Worm (Caenorhabditis elegans) whole organism, L1 larva: Measurements from ENCODE around the gene str-64.

Experiments used
- C04F5.9 ChIP-seq: sonication (generic microtip); optimal IDR thresholded peaks from 2 replicates; lab custom pipeline; 2016; ENCODE audit warnings: missing genetic modification characterization, missing compliant biosample characterization
- aly-2 ChIP-seq: fragments of 150-350 bp; optimal IDR thresholded peaks from 2 replicates; lab custom pipeline; 2014; ENCODE audit warnings: missing biosample characterization, missing genetic modification characterization
- blmp-1 ChIP-seq: fragments of 150-350 bp; optimal IDR thresholded peaks from 2 replicates; lab custom pipeline; 2014; ENCODE audit warnings: missing biosample characterization, missing genetic modification characterization
- ceh-63 ChIP-seq: fragments of 200-800 bp; sonication (Bioruptor generic); optimal IDR thresholded peaks from 2 replicates; lab custom pipeline; 2018; ENCODE audit warnings: mild to moderate bottlenecking, missing genetic modification characterization, missing compliant biosample characterization
- efl-1 ChIP-seq, 4 experiments: fragments of 150-350 bp; optimal IDR thresholded peaks in 3 of 4; peaks in 1 of 4; 1 replicate in 1 of 4; 2 replicates in 3 of 4; lab custom pipeline; 2014; ENCODE audit warnings: missing biosample characterization in 2 of 4, missing genetic modification characterization in 2 of 4, missing genetic modification reagents in 2 of 4
- egl-27 ChIP-seq, 2 experiments: fragments of 150-350 bp in 1 of 2; sonication (generic microtip); optimal IDR thresholded peaks; 3 replicates each; lab custom pipeline; 2017 to 2018; ENCODE audit warnings: missing biosample characterization in 2 of 2, missing genetic modification characterization in 2 of 2, missing genetic modification reagents in 2 of 2
- fkh-4 ChIP-seq: sonication (generic microtip); optimal IDR thresholded peaks from 2 replicates; lab custom pipeline; 2016; ENCODE audit warnings: missing compliant biosample characterization, missing genetic modification characterization, borderline replicate concordance
- fkh-8 ChIP-seq: sonication (generic microtip); optimal IDR thresholded peaks from 2 replicates; lab custom pipeline; 2016; ENCODE audit warnings: mild to moderate bottlenecking, missing genetic modification characterization, missing compliant biosample characterization
- hpl-2 ChIP-seq: fragments of 150-350 bp; optimal IDR thresholded peaks from 2 replicates; lab custom pipeline; 2014; ENCODE audit warnings: missing biosample characterization, missing genetic modification reagents, missing genetic modification characterization
- irx-1 ChIP-seq: sonication (generic microtip); optimal IDR thresholded peaks from 2 replicates; lab custom pipeline; 2016; ENCODE audit warnings: missing genetic modification characterization, missing compliant biosample characterization
- isw-1 ChIP-seq: fragments of 200-800 bp; sonication (Bioruptor generic); IDR thresholded peaks from 2 replicates; pipeline ENCODE4 v1.3.6; 2022; ENCODE audit warnings: missing genetic modification characterization, missing compliant biosample characterization
- lin-13 ChIP-seq: fragments of 150-350 bp; optimal IDR thresholded peaks from 2 replicates; lab custom pipeline; 2014; ENCODE audit warnings: missing biosample characterization, missing genetic modification reagents, missing genetic modification characterization
- lin-39 ChIP-seq: fragments of 150-350 bp; optimal IDR thresholded peaks from 2 replicates; lab custom pipeline; 2014; ENCODE audit warnings: missing biosample characterization, missing genetic modification reagents, missing genetic modification characterization
- lsy-2 ChIP-seq, 2 experiments: fragments of 150-350 bp; optimal IDR thresholded peaks; 2 replicates each; lab custom pipeline; 2014; ENCODE audit warnings: missing biosample characterization in 2 of 2, missing genetic modification characterization in 2 of 2
- nhr-11 ChIP-seq: fragments of 150-350 bp; optimal IDR thresholded peaks from 2 replicates; lab custom pipeline; 2014; ENCODE audit warnings: missing biosample characterization, missing genetic modification characterization
- nhr-12 ChIP-seq: sonication (generic microtip); optimal IDR thresholded peaks from 2 replicates; lab custom pipeline; 2017; ENCODE audit warnings: missing biosample characterization, missing genetic modification characterization
- nhr-237 ChIP-seq: fragments of 150-350 bp; optimal IDR thresholded peaks from 2 replicates; lab custom pipeline; 2014; ENCODE audit warnings: missing biosample characterization, missing genetic modification characterization
- nhr-28 ChIP-seq: fragments of 150-350 bp; optimal IDR thresholded peaks from 2 replicates; lab custom pipeline; 2014; ENCODE audit warnings: missing biosample characterization, missing genetic modification characterization
- nhr-90 ChIP-seq: sonication (generic microtip); optimal IDR thresholded peaks from 2 replicates; lab custom pipeline; 2016; ENCODE audit warnings: mild to moderate bottlenecking, missing genetic modification characterization, missing compliant biosample characterization; ENCODE audit not compliant: poor library complexity
- pag-3 ChIP-seq: sonication (generic microtip); optimal IDR thresholded peaks from 2 replicates; lab custom pipeline; 2017; ENCODE audit warnings: missing genetic modification characterization, mild to moderate bottlenecking, missing compliant biosample characterization, antibody characterized with exemption, borderline replicate concordance; ENCODE audit not compliant: insufficient read depth
- pax-3 ChIP-seq: fragments of 200-800 bp; sonication (Bioruptor generic); optimal IDR thresholded peaks from 2 replicates; lab custom pipeline; 2018; ENCODE audit warnings: mild to moderate bottlenecking, missing genetic modification characterization, moderate library complexity, missing compliant biosample characterization
- skn-1 ChIP-seq: fragments of 150-350 bp; optimal IDR thresholded peaks from 2 replicates; lab custom pipeline; 2014; ENCODE audit warnings: missing biosample characterization, missing genetic modification characterization
- snpc-4 ChIP-seq: fragments of 150-350 bp; optimal IDR thresholded peaks from 2 replicates; lab custom pipeline; 2014; ENCODE audit warnings: missing biosample characterization, missing genetic modification characterization
- tlp-1 ChIP-seq: fragments of 150-350 bp; optimal IDR thresholded peaks from 2 replicates; lab custom pipeline; 2014; ENCODE audit warnings: missing biosample characterization, missing genetic modification characterization
- unc-130 ChIP-seq: fragments of 150-350 bp; optimal IDR thresholded peaks from 2 replicates; lab custom pipeline; 2017; ENCODE audit warnings: missing biosample characterization, missing genetic modification characterization, inconsistent platforms
- unc-62 ChIP-seq: fragments of 150-350 bp; optimal IDR thresholded peaks from 2 replicates; lab custom pipeline; 2014; ENCODE audit warnings: missing biosample characterization, missing genetic modification reagents, missing genetic modification characterization
- unc-98 ChIP-seq: fragments of 200-800 bp; sonication (Bioruptor generic); IDR thresholded peaks from 2 replicates; pipeline ENCODE4 v1.3.6; 2022; ENCODE audit warnings: missing genetic modification characterization, missing compliant biosample characterization
- vab-15 ChIP-seq: sonication (generic microtip); optimal IDR thresholded peaks from 2 replicates; lab custom pipeline; 2017; ENCODE audit warnings: missing genotype, mild to moderate bottlenecking, missing genetic modification characterization, missing compliant biosample characterization
- zip-4 ChIP-seq: fragments of 200-800 bp; sonication (Bioruptor generic); optimal IDR thresholded peaks from 2 replicates; lab custom pipeline; 2018; ENCODE audit warnings: mild to moderate bottlenecking, missing genetic modification characterization, moderate library complexity, missing compliant biosample characterization
- ztf-11 ChIP-seq, 2 experiments: sonication (generic microtip); optimal IDR thresholded peaks; 2 replicates each; lab custom pipeline; 2016 to 2017; ENCODE audit warnings: missing genetic modification characterization in 2 of 2, missing biosample characterization in 1 of 2, missing compliant biosample characterization in 1 of 2

Gene str-64

DNA sequence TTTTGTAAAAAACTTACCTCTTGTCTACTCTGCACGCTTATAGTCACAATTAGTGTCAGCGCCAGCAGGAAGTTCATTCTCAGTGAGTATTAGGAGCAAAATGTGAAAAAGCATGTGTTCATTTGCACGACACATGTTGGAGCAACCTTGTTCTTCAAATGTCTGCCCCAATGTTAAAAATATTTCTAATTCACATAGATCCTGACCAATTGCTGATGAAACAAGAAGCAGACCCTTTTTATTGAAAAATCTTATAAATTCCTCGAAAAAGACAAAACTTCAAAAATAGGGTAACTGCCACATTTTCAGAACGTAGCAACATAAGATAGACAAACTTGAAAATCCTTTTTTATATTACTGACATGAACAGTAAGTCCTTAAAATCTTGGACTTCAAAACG, 41.1 kb downstream of the str-64 start, which contains the start of gene C17B7.8 (continued):
- TF ChIP-seq hpl-2 (GFP tag; lab: Kevin White, UChicago), result no peak

ce11 chrV:3332023-3332422, 49.0 kb downstream of the str-64 start, which contains the start of gene C17B7.9:
Gene C17B7.9 (minus strand): TSS chrV:3332123.
- no peak for TF ChIP-seq ceh-63 (GFP tag; lab: Kevin White, UChicago)
- TF ChIP-seq C04F5.9 (tag; lab: Kevin White, UChicago), result no peak
- TF ChIP-seq nhr-12 (tag; lab: Kevin White, UChicago), result no peak
- no peak for TF ChIP-seq pax-3
- no peak for TF ChIP-seq blmp-1 (tag; lab: Kevin White, UChicago)
- TF ChIP-seq aly-2 (tag; lab: Kevin White, UChicago), result no peak
- no peak for TF ChIP-seq nhr-237 (tag; lab: Kevin White, UChicago)
- TF ChIP-seq isw-1 (GFP tag; lab: Robert Waterston, UW), result no peak
- no peak for TF ChIP-seq ztf-11 (tag; optimal IDR thresholded peaks at IDR 0.05; lab: Kevin White, UChicago)
- no peak for TF ChIP-seq zip-4 (GFP tag; lab: Kevin White, UChicago)
- TF ChIP-seq pag-3 (tag; lab: Kevin White, UChicago), result no peak
- no peak for TF ChIP-seq lsy-2 (tag; optimal IDR thresholded peaks at IDR 0.05; lab: Kevin White, UChicago)
- TF ChIP-seq lin-13 (GFP tag; lab: Kevin White, UChicago), result no peak
- TF ChIP-seq unc-130 (tag; lab: Kevin White, UChicago), result no peak
- no peak for TF ChIP-seq lin-39 (tag; lab: Kevin White, UChicago)
- no peak for TF ChIP-seq irx-1 (tag; lab: Kevin White, UChicago)
- no peak for TF ChIP-seq egl-27 (tag; optimal IDR thresholded peaks at IDR 0.05; lab: Kevin White, UChicago)
- TF ChIP-seq nhr-90 (tag; lab: Kevin White, UChicago), result no peak
- no peak for TF ChIP-seq tlp-1 (tag; lab: Kevin White, UChicago)
- TF ChIP-seq nhr-11 (tag; lab: Kevin White, UChicago), result no peak

DNA sequence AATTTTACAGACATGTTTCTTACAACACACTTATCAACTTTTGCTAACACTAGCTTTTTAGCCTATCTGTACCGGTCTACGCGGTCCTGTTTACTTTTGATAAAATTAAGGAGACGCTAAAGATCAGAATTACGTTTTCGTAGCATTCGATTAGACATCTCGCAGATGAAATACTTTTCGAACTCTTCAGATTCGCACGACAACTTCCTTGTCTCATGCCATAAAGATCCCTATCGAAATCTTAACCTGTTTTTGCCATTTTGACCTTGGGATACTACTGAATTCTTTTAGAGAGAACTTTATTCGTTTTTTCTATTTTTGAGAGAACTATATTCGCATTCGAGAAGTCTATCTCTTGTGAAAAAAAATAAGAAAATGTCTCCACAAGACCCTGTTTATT, 50.3 kb downstream of the str-64 start, which contains the start of gene C17B7.5:
TSS of gene C17B7.5 (plus strand) at position 301 of the 400 bp plus-strand sequence.
- no peak for TF ChIP-seq nhr-11 (tag; lab: Kevin White, UChicago)
- no peak for TF ChIP-seq isw-1 (GFP tag; lab: Robert Waterston, UW)
- no peak for TF ChIP-seq blmp-1 (tag; lab: Kevin White, UChicago)
- no peak for TF ChIP-seq snpc-4
- no peak for TF ChIP-seq vab-15 (tag; lab: Kevin White, UChicago)
- TF ChIP-seq skn-1, result no peak
- no peak for TF ChIP-seq efl-1 (optimal IDR thresholded peaks at IDR 0.05; lab: Kevin White, UChicago)
- TF ChIP-seq efl-1 (GFP tag; optimal IDR thresholded peaks at IDR 0.05 in 1 of 2; lab: Kevin White, UChicago), result no peak
- TF ChIP-seq nhr-28 (tag; lab: Kevin White, UChicago), result no peak
- TF ChIP-seq fkh-4 (tag; lab: Kevin White, UChicago), result no peak
- no peak for TF ChIP-seq fkh-8
- no peak for TF ChIP-seq unc-62 (GFP tag; lab: Kevin White, UChicago)
- TF ChIP-seq hpl-2 (GFP tag; lab: Kevin White, UChicago), result no peak
- TF ChIP-seq unc-98 (GFP tag; lab: Robert Waterston, UW), result no peak
